Fruit fly (Drosophila melanogaster) whole organism, prepupa: Measurements from ENCODE around the gene CG10761.

Experiments used
- CG11902 ChIP-seq: fragments of 200-800 bp; sonication (Bioruptor generic); optimal IDR thresholded peaks from 3 replicates; lab custom pipeline; 2016; ENCODE audit warnings: missing biosample characterization, missing genetic modification characterization
- Smox ChIP-seq: fragments of 200-800 bp; sonication (Bioruptor generic); optimal IDR thresholded peaks from 3 replicates; lab custom pipeline; 2016; ENCODE audit warnings: missing biosample characterization, missing genetic modification characterization
- Sox15 ChIP-seq: fragments of 200-800 bp; sonication (Bioruptor generic); optimal IDR thresholded peaks from 3 replicates; lab custom pipeline; 2016; ENCODE audit warnings: missing biosample characterization, missing genetic modification characterization
- acj6 ChIP-seq: fragments of 200-800 bp; sonication (Bioruptor generic); optimal IDR thresholded peaks from 3 replicates; lab custom pipeline; 2016; ENCODE audit warnings: missing biosample characterization, missing genetic modification characterization
- cyc ChIP-seq: fragments of 200-800 bp; sonication (Bioruptor generic); optimal IDR thresholded peaks from 3 replicates; lab custom pipeline; 2016; ENCODE audit warnings: missing biosample characterization, missing genetic modification characterization
- fd59A ChIP-seq: fragments of 200-800 bp; sonication (Bioruptor generic); optimal IDR thresholded peaks from 2 replicates; lab custom pipeline; 2017; ENCODE audit warnings: missing biosample characterization, mild to moderate bottlenecking, missing genetic modification characterization, missing genetic modification reagents

- TF ChIP-seq cyc (no peak), acj6 (GFP tag; lab: Kevin White, UChicago) (no peak), Smox (GFP tag; lab: Kevin White, UChicago) (no peak), Sox15 (GFP tag; lab: Kevin White, UChicago) (no peak), CG11902 (no peak), fd59A (GFP tag; lab: Kevin White, UChicago) (no peak)
Measured at dm6 chrX:8177030-8177349, 14.4 kb upstream of the CG10761 start, which contains the start of gene slpr.
